Worm (Caenorhabditis elegans) whole organism, late embryonic: ENCODE data around the gene lgc-32.

Experiments used
- F13H6.1 ChIP-seq: sonication (generic microtip); optimal IDR thresholded peaks from 2 replicates; lab custom pipeline; 2016; ENCODE audit warnings: missing genetic modification characterization, missing compliant biosample characterization
- Y22D7AL.16 ChIP-seq: sonication (generic microtip); optimal IDR thresholded peaks from 2 replicates; lab custom pipeline; 2016; ENCODE audit warnings: missing genetic modification characterization, missing compliant biosample characterization
- ceh-30 ChIP-seq: fragments of 150-350 bp; optimal IDR thresholded peaks from 2 replicates; lab custom pipeline; 2014; ENCODE audit warnings: missing biosample characterization, missing genetic modification characterization
- eyg-1 ChIP-seq: sonication (generic microtip); optimal IDR thresholded peaks from 2 replicates; lab custom pipeline; 2016; ENCODE audit warnings: missing genotype, missing genetic modification characterization, missing compliant biosample characterization
- nhr-11 ChIP-seq: fragments of 150-350 bp; optimal IDR thresholded peaks from 2 replicates; lab custom pipeline; 2014; ENCODE audit warnings: missing biosample characterization, missing genetic modification characterization
- nhr-232 ChIP-seq: sonication (generic microtip); optimal IDR thresholded peaks from 2 replicates; lab custom pipeline; 2016; ENCODE audit warnings: missing genetic modification characterization, missing compliant biosample characterization
- pat-9 ChIP-seq: fragments of 200-800 bp; sonication (Bioruptor generic); optimal IDR thresholded peaks from 2 replicates; lab custom pipeline; 2018; ENCODE audit warnings: mild to moderate bottlenecking, missing genetic modification characterization, moderate library complexity, missing compliant biosample characterization
- pha-2 ChIP-seq: sonication (generic microtip); optimal IDR thresholded peaks from 2 replicates; lab custom pipeline; 2017; ENCODE audit warnings: mild to moderate bottlenecking, missing genetic modification characterization, missing compliant biosample characterization
- rnt-1 ChIP-seq: sonication (generic microtip); optimal IDR thresholded peaks from 2 replicates; lab custom pipeline; 2016; ENCODE audit warnings: missing genetic modification characterization, missing compliant biosample characterization
- sdc-2 ChIP-seq: sonication (generic microtip); optimal IDR thresholded peaks from 2 replicates; lab custom pipeline; 2016; ENCODE audit warnings: missing genotype, missing genetic modification characterization, missing compliant biosample characterization
- sox-4 ChIP-seq: sonication (generic microtip); optimal IDR thresholded peaks from 2 replicates; lab custom pipeline; 2017; ENCODE audit warnings: mild to moderate bottlenecking, missing genetic modification characterization, inconsistent platforms, missing compliant biosample characterization
- tbx-2 ChIP-seq: sonication (generic microtip); optimal IDR thresholded peaks from 2 replicates; lab custom pipeline; 2016; ENCODE audit warnings: missing genetic modification characterization, missing compliant biosample characterization
- unc-86 ChIP-seq: sonication (generic microtip); optimal IDR thresholded peaks from 2 replicates; lab custom pipeline; 2016; ENCODE audit warnings: missing genetic modification characterization, missing compliant biosample characterization

DNA sequence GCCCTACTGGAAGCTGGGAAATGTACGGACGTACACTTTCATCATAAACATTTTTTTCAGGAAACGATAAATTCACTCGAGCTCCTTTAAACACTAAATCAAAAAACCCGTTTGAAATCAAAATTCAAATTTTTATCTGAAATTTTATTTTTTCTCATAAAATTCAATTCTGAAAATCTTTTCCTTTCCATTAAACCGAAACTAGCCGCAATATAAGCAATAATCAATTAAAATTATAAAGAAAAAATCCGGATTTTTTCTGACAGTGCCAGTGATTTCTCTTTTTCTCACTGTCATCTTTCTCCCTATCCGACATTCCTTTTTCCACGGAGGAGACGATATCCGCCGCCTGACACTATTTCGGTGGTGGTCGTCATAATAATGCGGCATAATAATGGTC is 16.0 kb upstream of the lgc-32 start, which contains the start of gene lpr-7:
- TF ChIP-seq pat-9 (no peak), Y22D7AL.16 (no peak), ceh-30 (tag; lab: Kevin White, UChicago) (no peak), nhr-232 (tag; lab: Kevin White, UChicago) (no peak), nhr-11 (tag; lab: Kevin White, UChicago) (no peak), tbx-2 (no peak), pha-2 (tag; lab: Kevin White, UChicago) (no peak), rnt-1 (tag; lab: Kevin White, UChicago) (no peak), sdc-2 (tag; lab: Kevin White, UChicago) (no peak), sox-4 (no peak), eyg-1 (tag; lab: Kevin White, UChicago) (no peak), F13H6.1 (tag; lab: Kevin White, UChicago) (no peak), unc-86 (no peak)
